Worm (Caenorhabditis elegans) whole organism, L4/young adult: ENCODE measurements around the gene wrt-3.

Experiments used
- W03F9.2 ChIP-seq: fragments of 150-350 bp; optimal IDR thresholded peaks from 2 replicates; lab custom pipeline; 2014; ENCODE audit warnings: missing biosample characterization, missing genetic modification characterization
- dao-5 ChIP-seq: sonication (generic microtip); optimal IDR thresholded peaks from 2 replicates; lab custom pipeline; 2016; ENCODE audit warnings: missing genotype, missing genetic modification characterization, moderate library complexity, missing compliant biosample characterization
- him-1 ChIP-seq: sonication (generic microtip); optimal IDR thresholded peaks from 2 replicates; lab custom pipeline; 2016; ENCODE audit warnings: missing genotype, missing genetic modification reagents, missing genetic modification characterization, missing compliant biosample characterization

Gene wrt-3

ce11 chrIV:9477135-9477928 is at the start of gene wrt-3:
Gene wrt-3 (minus strand): TSS chrIV:9477456.
- peak; percentile 88 for TF ChIP-seq dao-5 (tag; lab: Kevin White, UChicago)
- no peak for TF ChIP-seq W03F9.2 (tag; lab: Kevin White, UChicago)
- peak; percentile 36 for TF ChIP-seq him-1 (tag; lab: Kevin White, UChicago)

DNA sequence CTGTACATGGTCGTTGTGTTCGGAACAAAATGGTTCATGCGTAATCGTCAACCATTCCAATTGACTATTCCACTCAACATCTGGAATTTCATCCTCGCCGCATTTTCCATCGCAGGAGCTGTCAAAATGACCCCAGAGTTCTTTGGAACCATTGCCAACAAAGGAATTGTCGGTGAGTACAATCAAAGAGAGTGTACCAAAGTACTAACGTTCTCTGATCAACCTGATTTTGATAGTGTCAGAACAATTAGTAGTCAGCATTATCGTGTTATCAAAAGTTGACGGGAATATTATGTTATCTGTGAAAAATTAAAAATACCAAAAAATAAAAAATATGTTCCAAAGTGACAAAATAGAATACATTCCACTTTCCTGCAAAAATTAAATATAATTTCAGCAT is 49.7 kb upstream of the wrt-3 start:
- TF ChIP-seq dao-5 (tag; lab: Kevin White, UChicago) (no peak), him-1 (tag; lab: Kevin White, UChicago) (no peak), W03F9.2 (tag; lab: Kevin White, UChicago) (no peak)

ce11 chrIV:9525682-9526416 is 48.6 kb upstream of the wrt-3 start, which contains the start of gene elo-1:
Gene elo-1 (plus strand): TSS chrIV:9526366.
- no peak for TF ChIP-seq dao-5 (tag; lab: Kevin White, UChicago)
- no peak for TF ChIP-seq him-1 (tag; lab: Kevin White, UChicago)

DNA sequence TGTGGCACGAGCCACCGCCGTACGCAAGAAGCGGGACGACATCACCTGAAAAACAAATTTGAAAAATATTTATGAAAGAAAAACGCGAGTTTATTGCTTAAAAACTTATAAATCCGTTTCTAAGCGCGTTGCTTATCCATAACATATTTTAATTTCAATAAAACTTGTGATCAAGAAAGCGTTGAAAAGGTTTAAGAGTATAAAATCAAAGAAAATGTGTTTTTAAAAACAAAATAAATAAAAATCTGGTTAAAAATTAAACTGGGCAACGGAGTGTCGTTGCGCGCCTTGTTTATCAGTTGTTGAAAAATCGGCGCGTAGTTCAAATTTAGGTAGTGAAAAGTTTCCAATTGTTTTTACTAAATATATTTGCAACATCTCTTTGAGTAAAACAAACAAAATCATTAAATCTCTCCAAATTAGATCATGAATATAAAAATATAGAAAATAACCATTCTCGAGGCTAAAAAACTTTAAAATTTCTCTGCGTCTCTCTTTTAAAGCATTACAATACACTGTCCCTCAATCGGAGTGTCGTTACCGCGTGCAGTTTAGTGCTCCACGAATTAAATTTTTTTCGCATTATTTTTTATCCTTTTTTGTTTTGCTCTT is 47.7 kb upstream of the wrt-3 start, which contains the start of gene ndua-5:
Gene ndua-5, minus strand, starts transcription at position 51 of the 612 bp plus-strand sequence.
- TF ChIP-seq W03F9.2 (tag; lab: Kevin White, UChicago) (no peak), dao-5 (tag; lab: Kevin White, UChicago) (no peak), him-1 (tag; lab: Kevin White, UChicago) (no peak)

- TF ChIP-seq W03F9.2 (tag; lab: Kevin White, UChicago) (no peak), him-1 (tag; lab: Kevin White, UChicago) (no peak), dao-5 (tag; lab: Kevin White, UChicago) (no peak)
Observed at ce11 chrIV:9523139-9523538, 45.9 kb upstream of the wrt-3 start.

ce11 chrIV:9520629-9521028 is 43.4 kb upstream of the wrt-3 start:
- TF ChIP-seq W03F9.2 (tag; lab: Kevin White, UChicago) (no peak), dao-5 (tag; lab: Kevin White, UChicago) (no peak), him-1 (tag; lab: Kevin White, UChicago) (no peak)

- TF ChIP-seq him-1 (tag; lab: Kevin White, UChicago) (no peak), dao-5 (tag; lab: Kevin White, UChicago) (no peak), W03F9.2 (tag; lab: Kevin White, UChicago) (no peak)
Observed at ce11 chrIV:9518608-9519007, 41.4 kb upstream of the wrt-3 start, which contains the start of gene nlp-35. Gene nlp-35 (minus strand): TSS chrIV:9518926.

DNA sequence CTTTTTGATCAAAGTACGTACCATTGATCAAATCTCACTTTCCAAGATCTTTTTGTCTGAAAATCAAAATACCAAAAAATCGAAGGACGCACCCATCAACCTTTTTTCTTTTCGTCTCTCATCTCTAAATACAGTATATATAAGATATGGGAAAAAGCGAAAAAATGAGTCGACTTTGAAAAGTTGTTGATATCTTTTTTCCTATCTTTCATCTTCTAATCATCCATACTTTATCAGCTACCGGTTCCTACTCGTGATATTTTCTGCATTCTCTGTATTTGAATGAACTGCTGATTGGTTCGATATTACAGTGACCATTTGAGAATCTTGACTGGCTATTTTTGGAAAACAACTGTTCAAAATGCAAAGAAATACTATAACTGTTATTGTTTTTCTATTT is 39.6 kb upstream of the wrt-3 start, which contains the start of gene C33A12.19:
Gene C33A12.19, plus strand, starts transcription at position 169 of the 400 bp plus-strand sequence.
- TF ChIP-seq him-1 (tag; lab: Kevin White, UChicago) (no peak), dao-5 (tag; lab: Kevin White, UChicago) (no peak), W03F9.2 (tag; lab: Kevin White, UChicago) (no peak)

ce11 chrIV:9514132-9514531 is 36.9 kb upstream of the wrt-3 start:
- TF ChIP-seq dao-5 (tag; lab: Kevin White, UChicago) (no peak), W03F9.2 (tag; lab: Kevin White, UChicago) (no peak), him-1 (tag; lab: Kevin White, UChicago) (no peak)

- TF ChIP-seq W03F9.2 (tag; lab: Kevin White, UChicago) (peak; percentile 28), him-1 (tag; lab: Kevin White, UChicago) (no peak)
Observed at ce11 chrIV:9513360-9513777, 36.1 kb upstream of the wrt-3 start.

- TF ChIP-seq him-1 (tag; lab: Kevin White, UChicago) = no peak
- TF ChIP-seq dao-5 (tag; lab: Kevin White, UChicago) = no peak
- no peak for TF ChIP-seq W03F9.2 (tag; lab: Kevin White, UChicago)
Observed at ce11 chrIV:9512836-9513235, 35.6 kb upstream of the wrt-3 start, which contains the start of gene C33A12.3. Gene C33A12.3 (minus strand): TSS chrIV:9513002.

DNA sequence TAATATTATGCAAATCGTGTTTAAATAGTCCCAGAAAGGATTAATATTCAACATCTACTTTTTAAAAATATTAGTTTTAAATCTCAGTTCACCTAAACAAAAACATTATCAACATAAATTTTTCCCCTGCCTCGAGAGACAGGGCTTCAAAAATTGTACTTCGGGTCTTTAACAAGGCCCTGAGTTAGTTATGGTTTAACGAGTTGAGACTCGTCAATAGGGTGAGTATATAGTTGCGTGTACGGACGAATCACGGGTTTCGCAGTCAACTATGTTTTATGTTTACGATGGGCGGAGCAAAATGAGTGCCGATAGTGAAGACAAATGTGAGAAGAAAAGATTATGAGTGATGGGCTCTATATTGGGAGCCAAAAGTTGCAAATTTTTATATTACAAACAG is 34.4 kb upstream of the wrt-3 start:
- TF ChIP-seq dao-5 (tag; lab: Kevin White, UChicago) = no peak
- no peak for TF ChIP-seq W03F9.2 (tag; lab: Kevin White, UChicago)
- no peak for TF ChIP-seq him-1 (tag; lab: Kevin White, UChicago)

DNA sequence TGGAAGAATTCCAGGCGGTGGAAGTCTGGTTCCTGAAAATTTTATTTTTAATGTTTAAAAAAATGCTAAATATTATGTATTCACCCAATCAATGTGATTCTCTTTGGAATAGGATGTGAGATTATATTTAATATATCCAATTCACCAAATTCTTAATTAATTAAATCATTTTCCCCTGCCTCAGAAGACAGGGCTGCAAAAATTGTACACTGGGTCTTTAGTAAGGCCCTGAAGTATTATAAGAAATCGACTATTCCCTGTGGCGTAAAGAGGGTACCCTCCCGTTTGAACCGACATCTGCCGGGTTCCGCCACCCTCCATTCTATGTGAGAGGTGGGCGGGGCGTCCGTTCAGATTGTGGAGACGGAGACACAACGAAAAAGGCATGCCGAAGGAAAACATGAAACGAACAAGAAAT is 34.0 kb upstream of the wrt-3 start:
- TF ChIP-seq him-1 (tag; lab: Kevin White, UChicago) (peak; percentile 57), W03F9.2 (tag; lab: Kevin White, UChicago) (peak; percentile 67), dao-5 (tag; lab: Kevin White, UChicago) (no peak)
